Worm (Caenorhabditis elegans) whole organism, young adult: Measurements from ENCODE around the gene F36H9.2.

ENCODE experiments used
- B0336.3 ChIP-seq: fragments of 200-800 bp; sonication (Bioruptor generic); IDR thresholded peaks from 2 replicates; pipeline ENCODE4 v1.3.6; 2022; ENCODE audit warnings: missing genetic modification characterization, missing compliant biosample characterization
- C17E4.6 ChIP-seq: fragments of 200-800 bp; sonication (Bioruptor generic); IDR thresholded peaks from 2 replicates; pipeline ENCODE4 v1.3.6; 2022; ENCODE audit warnings: missing genetic modification reagents, missing genetic modification characterization, missing compliant biosample characterization
- F39B2.1 ChIP-seq: fragments of 200-800 bp; sonication (Bioruptor generic); IDR thresholded peaks from 2 replicates; pipeline ENCODE4 v1.3.6; 2022; ENCODE audit warnings: missing genetic modification reagents, missing genetic modification characterization, missing compliant biosample characterization
- F57A8.1 ChIP-seq: fragments of 200-800 bp; sonication (Bioruptor generic); optimal IDR thresholded peaks from 2 replicates; lab custom pipeline; 2018; ENCODE audit warnings: mild to moderate bottlenecking, missing genetic modification characterization, moderate library complexity, missing compliant biosample characterization
- K11D2.4 ChIP-seq: fragments of 200-800 bp; sonication (Bioruptor generic); IDR thresholded peaks from 2 replicates; pipeline ENCODE4 v1.3.6; 2022; ENCODE audit warnings: missing genetic modification reagents, missing genetic modification characterization, missing compliant biosample characterization
- T07F8.4 ChIP-seq: sonication (generic microtip); optimal IDR thresholded peaks from 2 replicates; lab custom pipeline; 2016; ENCODE audit warnings: mild to moderate bottlenecking, missing genetic modification characterization, moderate library complexity, missing compliant biosample characterization
- T26A5.8 ChIP-seq: sonication (generic microtip); optimal IDR thresholded peaks from 2 replicates; lab custom pipeline; 2016; ENCODE audit warnings: missing genetic modification characterization, missing compliant biosample characterization
- Y53G8AR.9 ChIP-seq: fragments of 200-800 bp; sonication (Bioruptor generic); conservative IDR thresholded peaks from 2 replicates; pipeline ENCODE4 v1.3.6; 2022; ENCODE audit warnings: missing genetic modification reagents, missing genetic modification characterization, missing compliant biosample characterization
- ama-1 ChIP-seq, 3 experiments: fragments of 150-350 bp in 1 of 3; sonication (generic microtip) in 2 of 3; optimal IDR thresholded peaks; 2 replicates each; lab custom pipeline; 2014 to 2018; ENCODE audit warnings: missing biosample characterization in 2 of 3, missing genetic modification characterization in 2 of 3, missing genetic modification reagents in 2 of 3
- aptf-2 ChIP-seq: fragments of 200-800 bp; sonication (Bioruptor generic); conservative IDR thresholded peaks from 2 replicates; pipeline ENCODE4 v1.3.6; 2022; ENCODE audit warnings: missing genetic modification reagents, missing genetic modification characterization, missing compliant biosample characterization
- attf-5 ChIP-seq: fragments of 200-800 bp; sonication (Bioruptor generic); optimal IDR thresholded peaks from 2 replicates; lab custom pipeline; 2018; ENCODE audit warnings: mild to moderate bottlenecking, missing genetic modification characterization, missing compliant biosample characterization
- ccch-3 ChIP-seq: fragments of 200-800 bp; sonication (Bioruptor generic); optimal IDR thresholded peaks from 2 replicates; lab custom pipeline; 2018; ENCODE audit warnings: mild to moderate bottlenecking, missing genetic modification characterization, missing compliant biosample characterization
- ceh-27 ChIP-seq: fragments of 200-800 bp; sonication (Bioruptor generic); optimal IDR thresholded peaks from 2 replicates; lab custom pipeline; 2018; ENCODE audit warnings: mild to moderate bottlenecking, missing genetic modification characterization, moderate library complexity, missing compliant biosample characterization
- ceh-40 ChIP-seq: fragments of 200-800 bp; sonication (Bioruptor generic); IDR thresholded peaks from 2 replicates; pipeline ENCODE4 v1.3.6; 2022; ENCODE audit warnings: missing genetic modification characterization, missing compliant biosample characterization
- ceh-91 ChIP-seq: fragments of 200-800 bp; sonication (Bioruptor generic); IDR thresholded peaks from 2 replicates; pipeline ENCODE4 v1.3.6; 2022; ENCODE audit warnings: missing genetic modification reagents, missing genetic modification characterization, missing compliant biosample characterization
- chd-7 ChIP-seq: sonication (generic microtip); optimal IDR thresholded peaks from 2 replicates; lab custom pipeline; 2016; ENCODE audit warnings: mild to moderate bottlenecking, missing genetic modification characterization, moderate library complexity, missing compliant biosample characterization
- egl-18 ChIP-seq: fragments of 200-800 bp; sonication (Bioruptor generic); IDR thresholded peaks from 2 replicates; pipeline ENCODE4 v1.3.6; 2022; ENCODE audit warnings: missing genetic modification reagents, missing genetic modification characterization, missing compliant biosample characterization
- egrh-3 ChIP-seq: fragments of 200-800 bp; sonication (Bioruptor generic); IDR thresholded peaks from 2 replicates; pipeline ENCODE4 v1.3.6; 2022; ENCODE audit warnings: missing genetic modification reagents, missing genetic modification characterization, missing compliant biosample characterization
- gei-17 ChIP-seq: fragments of 200-800 bp; sonication (Bioruptor generic); optimal IDR thresholded peaks from 2 replicates; lab custom pipeline; 2018; ENCODE audit warnings: mild to moderate bottlenecking, missing genetic modification characterization, missing compliant biosample characterization
- hmg-1.2 ChIP-seq: fragments of 200-800 bp; sonication (Bioruptor generic); IDR thresholded peaks from 2 replicates; pipeline ENCODE4 v1.3.6; 2022; ENCODE audit warnings: missing genetic modification reagents, missing genetic modification characterization, missing compliant biosample characterization
- hmg-20 ChIP-seq: fragments of 200-800 bp; sonication (Bioruptor generic); IDR thresholded peaks from 2 replicates; pipeline ENCODE4 v1.3.6; 2022; ENCODE audit warnings: missing genetic modification reagents, missing genetic modification characterization, missing compliant biosample characterization
- hsf-1 ChIP-seq: fragments of 200-800 bp; sonication (Bioruptor generic); IDR thresholded peaks from 2 replicates; pipeline ENCODE4 v1.3.6; 2022; ENCODE audit warnings: missing genetic modification reagents, missing genetic modification characterization, missing compliant biosample characterization
- lag-1 ChIP-seq: fragments of 200-800 bp; sonication (Bioruptor generic); IDR thresholded peaks from 2 replicates; pipeline ENCODE4 v1.3.6; 2022; ENCODE audit warnings: missing genetic modification reagents, missing genetic modification characterization, missing compliant biosample characterization
- let-526 ChIP-seq: fragments of 200-800 bp; sonication (Bioruptor generic); IDR thresholded peaks from 2 replicates; pipeline ENCODE4 v1.3.6; 2022; ENCODE audit warnings: missing genetic modification reagents, missing genetic modification characterization, missing compliant biosample characterization
- let-607 ChIP-seq, 2 experiments: fragments of 200-800 bp in 1 of 2; sonication (Bioruptor generic) in 1 of 2; sonication (generic microtip) in 1 of 2; optimal IDR thresholded peaks; 2 replicates each; lab custom pipeline; 2016 to 2018; ENCODE audit warnings: mild to moderate bottlenecking in 2 of 2, missing compliant biosample characterization in 2 of 2, missing genetic modification characterization in 2 of 2, moderate library complexity in 2 of 2, missing genotype in 1 of 2
- lin-40 ChIP-seq: sonication (generic microtip); optimal IDR thresholded peaks from 2 replicates; lab custom pipeline; 2016; ENCODE audit warnings: missing genetic modification characterization, mild to moderate bottlenecking, missing compliant biosample characterization, missing genotype, missing genetic modification reagents
- lsl-1 ChIP-seq: fragments of 200-800 bp; sonication (Bioruptor generic); optimal IDR thresholded peaks from 2 replicates; lab custom pipeline; 2018; ENCODE audit warnings: mild to moderate bottlenecking, missing genetic modification characterization, moderate library complexity, missing compliant biosample characterization
- madf-6 ChIP-seq: fragments of 200-800 bp; sonication (Bioruptor generic); IDR thresholded peaks from 2 replicates; pipeline ENCODE4 v1.3.6; 2022; ENCODE audit warnings: missing genetic modification reagents, missing genetic modification characterization, missing compliant biosample characterization
- mxl-1 ChIP-seq: sonication (generic microtip); optimal IDR thresholded peaks from 2 replicates; lab custom pipeline; 2016; ENCODE audit warnings: missing genetic modification characterization, missing compliant biosample characterization
- nhr-120 ChIP-seq: fragments of 200-800 bp; sonication (Bioruptor generic); IDR thresholded peaks from 2 replicates; pipeline ENCODE4 v1.3.6; 2022; ENCODE audit warnings: missing genetic modification characterization, missing compliant biosample characterization
- nhr-27 ChIP-seq: fragments of 200-800 bp; sonication (Bioruptor generic); optimal IDR thresholded peaks from 2 replicates; lab custom pipeline; 2018; ENCODE audit warnings: mild to moderate bottlenecking, missing genetic modification characterization, moderate library complexity, missing compliant biosample characterization
- nhr-80 ChIP-seq: sonication (generic microtip); optimal IDR thresholded peaks from 2 replicates; lab custom pipeline; 2016; ENCODE audit warnings: missing genetic modification characterization, missing compliant biosample characterization
- nhr-90 ChIP-seq: sonication (generic microtip); optimal IDR thresholded peaks from 2 replicates; lab custom pipeline; 2016; ENCODE audit warnings: missing genotype, mild to moderate bottlenecking, missing genetic modification characterization, missing compliant biosample characterization
- rcor-1 ChIP-seq: fragments of 200-800 bp; sonication (Bioruptor generic); IDR thresholded peaks from 2 replicates; pipeline ENCODE4 v1.3.6; 2022; ENCODE audit warnings: missing genetic modification reagents, missing genetic modification characterization, missing compliant biosample characterization
- rpc-1 ChIP-seq, 2 experiments: fragments of 150-350 bp in 1 of 2; sonication (generic microtip) in 1 of 2; optimal IDR thresholded peaks; 2 replicates each; lab custom pipeline; 2014 to 2018; ENCODE audit warnings: missing biosample characterization in 1 of 2, missing genetic modification characterization in 1 of 2, missing genetic modification reagents in 1 of 2, missing genotype in 1 of 2
- snpc-1.1 ChIP-seq: sonication (generic microtip); optimal IDR thresholded peaks from 2 replicates; lab custom pipeline; 2017; ENCODE audit warnings: missing genetic modification characterization, mild to moderate bottlenecking, missing compliant biosample characterization, antibody characterized with exemption, moderate library complexity, missing genotype, missing genetic modification reagents; ENCODE audit not compliant: insufficient read depth
- sptf-2 ChIP-seq: fragments of 200-800 bp; sonication (Bioruptor generic); optimal IDR thresholded peaks from 2 replicates; lab custom pipeline; 2018; ENCODE audit warnings: mild to moderate bottlenecking, missing genetic modification characterization, missing compliant biosample characterization
- tbx-9 ChIP-seq: sonication (generic microtip); optimal IDR thresholded peaks from 2 replicates; lab custom pipeline; 2016; ENCODE audit warnings: borderline replicate concordance, missing genetic modification characterization, inconsistent platforms, missing compliant biosample characterization
- tlf-1 ChIP-seq: fragments of 200-800 bp; sonication (Bioruptor generic); optimal IDR thresholded peaks from 2 replicates; lab custom pipeline; 2018; ENCODE audit warnings: mild to moderate bottlenecking, missing genetic modification characterization, missing compliant biosample characterization
- unc-130 ChIP-seq: sonication (generic microtip); optimal IDR thresholded peaks from 2 replicates; lab custom pipeline; 2016; ENCODE audit warnings: missing genetic modification reagents, missing genetic modification characterization, missing compliant biosample characterization
- unc-62 ChIP-seq: fragments of 150-350 bp; optimal IDR thresholded peaks from 2 replicates; lab custom pipeline; 2014; ENCODE audit warnings: missing biosample characterization, missing genetic modification reagents, missing genetic modification characterization
- zim-3 ChIP-seq: sonication (generic microtip); optimal IDR thresholded peaks from 2 replicates; lab custom pipeline; 2017; ENCODE audit warnings: mild to moderate bottlenecking, missing genetic modification characterization, moderate library complexity, missing compliant biosample characterization
- ztf-22 ChIP-seq: fragments of 200-800 bp; sonication (Bioruptor generic); optimal IDR thresholded peaks from 2 replicates; lab custom pipeline; 2018; ENCODE audit warnings: mild to moderate bottlenecking, missing genetic modification characterization, moderate library complexity, missing compliant biosample characterization
- ztf-25 ChIP-seq: fragments of 200-800 bp; sonication (Bioruptor generic); IDR thresholded peaks from 2 replicates; pipeline ENCODE4 v1.3.6; 2022; ENCODE audit warnings: missing genetic modification reagents, missing genetic modification characterization, missing compliant biosample characterization

F36H9.2 gene

ce11 chrV:1788157-1788556, at the start of gene F36H9.2:
Gene F36H9.2, plus strand, starts transcription at chrV:1788457.
- no peak for TF ChIP-seq attf-5 (GFP tag; lab: Kevin White, UChicago)
- no peak for TF ChIP-seq B0336.3 (GFP tag; lab: Robert Waterston, UW)
- no peak for TF ChIP-seq ztf-25 (GFP tag; lab: Robert Waterston, UW)
- TF ChIP-seq hsf-1 (GFP tag; lab: Robert Waterston, UW) = no peak
- TF ChIP-seq sptf-2 (GFP tag; lab: Kevin White, UChicago) = no peak
- TF ChIP-seq egl-18 (GFP tag; lab: Robert Waterston, UW) = no peak
- no peak for TF ChIP-seq ama-1 (optimal IDR thresholded peaks at IDR 0.05; lab: Kevin White, UChicago)
- TF ChIP-seq ama-1 (GFP tag; optimal IDR thresholded peaks at IDR 0.05; lab: Kevin White, UChicago) = no peak
- TF ChIP-seq F39B2.1 = no peak
- no peak for TF ChIP-seq aptf-2 (GFP tag; lab: Robert Waterston, UW)
- no peak for TF ChIP-seq let-526
- TF ChIP-seq C17E4.6 (GFP tag; lab: Robert Waterston, UW) = no peak
- no peak for TF ChIP-seq T07F8.4
- TF ChIP-seq rpc-1 (optimal IDR thresholded peaks at IDR 0.05; lab: Kevin White, UChicago) = no peak
- TF ChIP-seq rpc-1 (tag; optimal IDR thresholded peaks at IDR 0.05; lab: Kevin White, UChicago) = no peak
- no peak for TF ChIP-seq tbx-9 (tag; lab: Kevin White, UChicago)
- TF ChIP-seq gei-17 = no peak
- no peak for TF ChIP-seq ceh-40 (GFP tag; lab: Robert Waterston, UW)
- no peak for TF ChIP-seq unc-130 (GFP tag; lab: Kevin White, UChicago)
- no peak for TF ChIP-seq K11D2.4
- no peak for TF ChIP-seq ccch-3 (GFP tag; lab: Kevin White, UChicago)

DNA sequence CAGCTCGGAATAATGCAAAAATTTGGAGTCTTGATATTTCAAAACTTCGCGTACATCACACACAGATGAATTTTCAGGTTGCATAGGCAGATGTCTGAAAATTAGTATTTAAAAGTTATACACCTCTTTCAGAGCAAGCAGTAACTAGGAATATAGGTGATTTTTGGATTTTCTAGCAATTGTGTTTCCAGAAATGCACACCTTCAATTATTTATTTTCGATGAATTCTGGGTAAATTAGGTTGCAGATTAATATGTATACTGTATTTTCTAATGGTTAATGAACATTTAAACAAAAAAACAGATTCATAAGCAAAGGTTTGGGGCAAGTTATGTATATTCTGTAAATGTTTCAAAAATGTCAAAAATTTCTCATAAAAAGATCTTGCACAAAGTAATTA, 47.2 kb upstream of the F36H9.2 start, which contains the start of gene srab-25:
Gene srab-25 (minus strand): TSS at position 101 of the 400 bp plus-strand sequence.
- TF ChIP-seq ceh-91 (GFP tag; lab: Robert Waterston, UW) (no peak), snpc-1.1 (tag; lab: Kevin White, UChicago) (no peak), hmg-1.2 (no peak), rcor-1 (GFP tag; lab: Robert Waterston, UW) (no peak), lin-40 (tag; lab: Kevin White, UChicago) (no peak), ztf-22 (GFP tag; lab: Kevin White, UChicago) (no peak), nhr-120 (GFP tag; lab: Robert Waterston, UW) (no peak), nhr-27 (tag; lab: Kevin White, UChicago) (no peak), zim-3 (tag; lab: Kevin White, UChicago) (no peak), tlf-1 (GFP tag; lab: Kevin White, UChicago) (no peak), hsf-1 (GFP tag; lab: Robert Waterston, UW) (no peak), madf-6 (GFP tag; lab: Robert Waterston, UW) (no peak)

ce11 chrV:1743205-1743870, 44.9 kb upstream of the F36H9.2 start, which contains the start of gene nhr-256:
Gene nhr-256, plus strand, starts transcription at chrV:1743771.
- no peak for TF ChIP-seq unc-130 (GFP tag; lab: Kevin White, UChicago)
- TF ChIP-seq T26A5.8 (tag; lab: Kevin White, UChicago) = no peak
- TF ChIP-seq lag-1 (GFP tag; lab: Robert Waterston, UW) = no peak
- no peak for TF ChIP-seq egrh-3 (GFP tag; lab: Robert Waterston, UW)
- TF ChIP-seq unc-62 (GFP tag; lab: Kevin White, UChicago) = no peak
- no peak for TF ChIP-seq hmg-20 (GFP tag; lab: Robert Waterston, UW)
- TF ChIP-seq chd-7 (tag; lab: Kevin White, UChicago) = no peak
- TF ChIP-seq Y53G8AR.9 (GFP tag; lab: Robert Waterston, UW) = no peak
- no peak for TF ChIP-seq F57A8.1 (GFP tag; lab: Kevin White, UChicago)
- TF ChIP-seq attf-5 (GFP tag; lab: Kevin White, UChicago) = peak; percentile 65
- TF ChIP-seq sptf-2 (GFP tag; lab: Kevin White, UChicago) = no peak
- no peak for TF ChIP-seq lsl-1 (GFP tag; lab: Kevin White, UChicago)
- TF ChIP-seq hmg-1.2 = peak; percentile 95
- no peak for TF ChIP-seq ceh-91 (GFP tag; lab: Robert Waterston, UW)
- peak in 1 of 2 experiments; percentile 59 for TF ChIP-seq let-607 (tag; optimal IDR thresholded peaks at IDR 0.05; lab: Kevin White, UChicago)
- TF ChIP-seq mxl-1 (tag; lab: Kevin White, UChicago) = no peak
- no peak for TF ChIP-seq nhr-90 (tag; lab: Kevin White, UChicago)
- TF ChIP-seq lin-40 (tag; lab: Kevin White, UChicago) = no peak
- peak; percentile 76 for TF ChIP-seq nhr-80
- 0 out of 2 replicates have a peak, but pooled peaks have one; percentile 36 for TF ChIP-seq K11D2.4
- TF ChIP-seq ceh-27 (GFP tag; lab: Kevin White, UChicago) = peak; percentile 43
